Fruit fly (Drosophila melanogaster): ENCODE data around the gene CG1958.
A peak's percentile ranks its signal among the peaks of the same experiment; 100 is the strongest.

Gene CG1958

DNA sequence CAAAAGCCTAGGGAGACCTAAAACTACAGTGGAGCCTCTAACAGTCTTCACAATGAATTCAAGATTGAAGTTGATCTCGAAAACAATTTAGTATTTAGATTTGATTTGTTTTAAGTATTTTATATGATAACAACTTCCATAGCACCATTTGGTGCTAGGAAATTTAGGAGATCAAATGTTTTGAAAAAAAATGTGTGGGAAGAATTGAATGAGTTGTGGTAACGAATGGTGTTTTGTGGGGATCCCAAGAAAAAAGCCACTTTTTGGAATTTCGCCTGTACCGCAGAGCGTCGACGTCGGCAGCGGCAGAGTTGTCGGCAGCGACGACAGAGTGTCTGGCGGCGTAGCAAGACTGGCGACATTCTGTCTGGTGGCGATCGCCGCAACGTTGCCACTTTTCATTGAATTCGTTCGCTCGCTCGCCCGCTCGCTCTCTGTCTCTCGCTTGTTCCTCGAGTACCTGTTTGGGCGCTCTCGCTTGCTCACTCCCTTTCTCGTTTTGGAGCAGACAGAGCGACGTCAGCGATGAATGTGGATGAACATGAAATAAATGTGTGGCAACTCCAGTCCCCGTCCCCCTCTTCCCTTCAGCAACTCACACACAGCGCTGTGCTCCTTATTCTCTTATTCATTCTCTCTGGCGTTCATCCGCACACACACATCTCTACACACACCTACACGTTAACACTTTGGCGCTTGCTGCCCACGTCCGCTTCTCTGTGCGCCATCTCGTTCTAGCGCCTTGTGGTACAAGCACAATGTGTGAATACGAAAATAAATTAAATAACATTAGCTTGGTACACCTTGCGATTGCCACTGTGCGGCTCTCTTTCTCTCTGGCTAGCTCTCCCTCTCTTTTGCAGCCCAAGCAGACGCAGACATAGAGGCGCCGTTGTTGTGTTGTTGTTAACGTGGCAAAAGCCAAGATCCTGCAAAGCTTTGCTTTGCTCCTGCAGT is 33.0 kb downstream of the CG1958 start:
- TF ChIP-seq Hr39 (GFP tag; optimal IDR thresholded peaks at IDR 0.05) = peak; percentile 68
- peak; percentile 39 for TF ChIP-seq spab (GFP tag; optimal IDR thresholded peaks at IDR 0.05)
- TF ChIP-seq CG32006 (GFP tag; optimal IDR thresholded peaks at IDR 0.05) = peak; percentile 75
- peak; percentile 65 for TF ChIP-seq CG6163 (GFP tag; IDR thresholded peaks at IDR 0.05)
- TF ChIP-seq CG3032 (tag; optimal IDR thresholded peaks at IDR 0.05) = peak; percentile 68
- TF ChIP-seq topi (GFP tag; optimal IDR thresholded peaks at IDR 0.05) = peak; percentile 68
- TF ChIP-seq CG1621 (tag; optimal IDR thresholded peaks at IDR 0.05) = peak; percentile 30
- TF ChIP-seq lz (GFP tag; optimal IDR thresholded peaks at IDR 0.05) = peak; percentile 70
- TF ChIP-seq cyc (GFP tag; optimal IDR thresholded peaks at IDR 0.05) = peak; percentile 58
- TF ChIP-seq Eip75B (GFP tag; optimal IDR thresholded peaks at IDR 0.05) = peak; percentile 31
- TF ChIP-seq CG6854 (GFP tag; optimal IDR thresholded peaks at IDR 0.05) = no peak
- peak; percentile 10 to 19 for TF ChIP-seq salr (GFP tag; optimal IDR thresholded peaks at IDR 0.05)
- peak; percentile 61 for TF ChIP-seq Sox15 (GFP tag; optimal IDR thresholded peaks at IDR 0.05)
- TF ChIP-seq net (GFP tag; optimal IDR thresholded peaks at IDR 0.05) = peak; percentile 60
- TF ChIP-seq Hr4 (GFP tag; optimal IDR thresholded peaks at IDR 0.05) = peak; percentile 67
- peak; percentile 63 for TF ChIP-seq Met (GFP tag; optimal IDR thresholded peaks at IDR 0.05)
- peak; percentile 61 for TF ChIP-seq Ets96B (tag; optimal IDR thresholded peaks at IDR 0.05)
- peak; percentile 81 for TF ChIP-seq vri (GFP tag; optimal IDR thresholded peaks at IDR 0.05)
- TF ChIP-seq CG11762 (GFP tag; optimal IDR thresholded peaks at IDR 0.05; ENCODE audit: insufficient read depth) = peak; percentile 45
- TF ChIP-seq CG10669 (GFP tag; optimal IDR thresholded peaks at IDR 0.05) = peak; percentile 67
- peak; percentile 68; the same call in 2 of the 3 replicates for TF ChIP-seq eg (GFP tag; IDR thresholded peaks at IDR 0.05)
- peak; percentile 67 for TF ChIP-seq Sox102F (GFP tag; optimal IDR thresholded peaks at IDR 0.05)
- peak; percentile 67 for TF ChIP-seq esn (GFP tag; optimal IDR thresholded peaks at IDR 0.05)
- TF ChIP-seq fkh (GFP tag; optimal IDR thresholded peaks at IDR 0.05) = peak; percentile 50
- TF ChIP-seq CG11294 (GFP tag; IDR thresholded peaks at IDR 0.05) = peak; percentile 8
- TF ChIP-seq CG3919 (GFP tag; optimal IDR thresholded peaks at IDR 0.05) = peak; percentile 67
- TF ChIP-seq CG6808 (GFP tag; optimal IDR thresholded peaks at IDR 0.05) = peak; percentile 50
- TF ChIP-seq CG9139 (GFP tag; optimal IDR thresholded peaks at IDR 0.05) = no peak
- TF ChIP-seq ss (GFP tag; optimal IDR thresholded peaks at IDR 0.05) = peak in 1 of 2 experiments; percentile 45
- TF ChIP-seq dac (GFP tag; optimal IDR thresholded peaks at IDR 0.05) = peak; percentile 48
- peak; percentile 56 for TF ChIP-seq CG34406 (GFP tag; optimal IDR thresholded peaks at IDR 0.05)
- peak; percentile 40 for TF ChIP-seq Ets21C (GFP tag; optimal IDR thresholded peaks at IDR 0.05)
- TF ChIP-seq Lpt (GFP tag; optimal IDR thresholded peaks at IDR 0.05) = no peak
- TF ChIP-seq fd85E (GFP tag; optimal IDR thresholded peaks at IDR 0.05) = no peak
- TF ChIP-seq OdsH (GFP tag; optimal IDR thresholded peaks at IDR 0.05) = peak; percentile 66
- TF ChIP-seq CG31627 (GFP tag; optimal IDR thresholded peaks at IDR 0.05) = peak; percentile 73
- peak; percentile 57 for TF ChIP-seq CG10631 (GFP tag; optimal IDR thresholded peaks at IDR 0.05)
- TF ChIP-seq Smox (GFP tag; optimal IDR thresholded peaks at IDR 0.05) = peak; percentile 54
- peak; percentile 88 for TF ChIP-seq Eip78C (GFP tag)
- peak; percentile 63 for TF ChIP-seq achi (GFP tag; optimal IDR thresholded peaks at IDR 0.05)
- peak; percentile 80 for TF ChIP-seq pdm3 (GFP tag; optimal IDR thresholded peaks at IDR 0.05)
- TF ChIP-seq CG4318 (GFP tag; optimal IDR thresholded peaks at IDR 0.05) = peak; percentile 52
- TF ChIP-seq Hr38 (GFP tag; optimal IDR thresholded peaks at IDR 0.05) = no peak
- no peak for TF ChIP-seq Eip93F (GFP tag; optimal IDR thresholded peaks at IDR 0.05)
- TF ChIP-seq dsx (GFP tag; optimal IDR thresholded peaks at IDR 0.05; ENCODE audit: poor library complexity, severe bottlenecking) = no peak
- peak; percentile 77 for TF ChIP-seq acj6 (GFP tag; optimal IDR thresholded peaks at IDR 0.05)
- TF ChIP-seq CG8319 (GFP tag; optimal IDR thresholded peaks at IDR 0.05) = peak; percentile 64
- TF ChIP-seq svp (GFP tag) = peak; percentile 81
- TF ChIP-seq CG8119 (GFP tag; IDR thresholded peaks at IDR 0.05) = peak; percentile 81
- peak; percentile 68 for TF ChIP-seq CG11902 (GFP tag; optimal IDR thresholded peaks at IDR 0.05)

Data from whole organism, prepupa.